Fruit fly (Drosophila melanogaster): ENCODE data around the gene Dhps.

Dhps gene

DNA sequence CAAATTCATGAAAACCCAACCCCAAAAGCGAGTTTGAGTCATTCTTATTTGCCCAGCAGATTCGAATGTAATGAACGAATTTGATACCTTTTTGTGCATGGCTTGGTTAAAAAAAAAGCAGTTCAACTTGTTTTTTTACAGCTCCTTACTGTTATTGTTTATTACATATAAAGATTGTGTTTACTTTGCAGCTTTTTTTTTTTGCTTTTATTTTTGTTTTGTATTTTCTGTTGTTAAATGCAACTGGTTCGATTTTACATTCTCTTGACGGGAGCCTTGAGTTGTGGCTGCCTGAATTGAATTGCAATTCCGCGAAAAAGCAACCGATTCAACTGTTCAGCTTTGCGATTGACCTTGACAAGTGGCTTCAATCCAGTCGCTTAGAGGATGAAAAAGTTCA, 43.5 kb upstream of the Dhps start (continued):
- TF ChIP-seq fd59A (GFP tag; optimal IDR thresholded peaks at IDR 0.05) = no peak
- no peak for TF ChIP-seq Sox15 (GFP tag; optimal IDR thresholded peaks at IDR 0.05)
- TF ChIP-seq achi (GFP tag; optimal IDR thresholded peaks at IDR 0.05) = no peak
- no peak for TF ChIP-seq Ets21C (GFP tag; optimal IDR thresholded peaks at IDR 0.05)
- TF ChIP-seq CG6792 (GFP tag; optimal IDR thresholded peaks at IDR 0.05) = no peak
- no peak for TF ChIP-seq fd85E (GFP tag; optimal IDR thresholded peaks at IDR 0.05)
- TF ChIP-seq topi (GFP tag; optimal IDR thresholded peaks at IDR 0.05) = no peak
- TF ChIP-seq CG11294 (GFP tag; IDR thresholded peaks at IDR 0.05) = no peak
- TF ChIP-seq Ets96B (tag; optimal IDR thresholded peaks at IDR 0.05) = no peak
- peak; percentile 9 for TF ChIP-seq CG10669 (GFP tag; optimal IDR thresholded peaks at IDR 0.05)
- TF ChIP-seq CG8632 (GFP tag; optimal IDR thresholded peaks at IDR 0.05) = peak; percentile 10
- no peak for TF ChIP-seq CG32006 (GFP tag; optimal IDR thresholded peaks at IDR 0.05)
- TF ChIP-seq Eip78C (GFP tag) = peak; percentile 18
- no peak for TF ChIP-seq CG11762 (GFP tag; optimal IDR thresholded peaks at IDR 0.05; ENCODE audit: insufficient read depth)

- TF ChIP-seq topi (GFP tag; optimal IDR thresholded peaks at IDR 0.05) (no peak), CG10669 (GFP tag; optimal IDR thresholded peaks at IDR 0.05) (no peak), Sox14 (GFP tag; optimal IDR thresholded peaks at IDR 0.05) (no peak), net (GFP tag; optimal IDR thresholded peaks at IDR 0.05) (no peak), CG11902 (GFP tag; optimal IDR thresholded peaks at IDR 0.05) (no peak), Ets21C (GFP tag; optimal IDR thresholded peaks at IDR 0.05) (no peak), CG9139 (GFP tag; optimal IDR thresholded peaks at IDR 0.05) (no peak), ss (GFP tag; optimal IDR thresholded peaks at IDR 0.05) (no peak), CG10631 (GFP tag; optimal IDR thresholded peaks at IDR 0.05) (no peak), Hr39 (GFP tag; optimal IDR thresholded peaks at IDR 0.05) (no peak), CG8119 (GFP tag; IDR thresholded peaks at IDR 0.05) (no peak), CG4318 (GFP tag; optimal IDR thresholded peaks at IDR 0.05) (no peak), CG11762 (GFP tag; optimal IDR thresholded peaks at IDR 0.05; ENCODE audit: insufficient read depth) (no peak)
Measured at dm6 chr3L:8155324-8155723, 42.7 kb upstream of the Dhps start.

- TF ChIP-seq Lpt (GFP tag; optimal IDR thresholded peaks at IDR 0.05) = no peak
- TF ChIP-seq CG10669 (GFP tag; optimal IDR thresholded peaks at IDR 0.05) = peak; percentile 16
- no peak for TF ChIP-seq Sox15 (GFP tag; optimal IDR thresholded peaks at IDR 0.05)
- peak; percentile 1 for TF ChIP-seq Ets96B (tag; optimal IDR thresholded peaks at IDR 0.05)
- peak; percentile 34 for TF ChIP-seq CG3032 (tag; optimal IDR thresholded peaks at IDR 0.05)
- peak; percentile 29 for TF ChIP-seq CG8632 (GFP tag; optimal IDR thresholded peaks at IDR 0.05)
- no peak for TF ChIP-seq Hr39 (GFP tag; optimal IDR thresholded peaks at IDR 0.05)
- peak; percentile 23 for TF ChIP-seq lz (GFP tag; optimal IDR thresholded peaks at IDR 0.05)
- TF ChIP-seq esn (GFP tag; optimal IDR thresholded peaks at IDR 0.05) = peak; percentile 21
- peak; percentile 11 for TF ChIP-seq cyc (GFP tag; optimal IDR thresholded peaks at IDR 0.05)
- TF ChIP-seq CG3919 (GFP tag; optimal IDR thresholded peaks at IDR 0.05) = peak; percentile 42
- TF ChIP-seq Eip78C (GFP tag) = peak; percentile 78
- TF ChIP-seq svp (GFP tag) = peak; percentile 75
- TF ChIP-seq CG9139 (GFP tag; optimal IDR thresholded peaks at IDR 0.05) = no peak
- peak; percentile 45 for TF ChIP-seq CG34406 (GFP tag; optimal IDR thresholded peaks at IDR 0.05)
- peak; percentile 28 for TF ChIP-seq acj6 (GFP tag; optimal IDR thresholded peaks at IDR 0.05)
- TF ChIP-seq CG31627 (GFP tag; optimal IDR thresholded peaks at IDR 0.05) = no peak
- no peak for TF ChIP-seq CG6808 (GFP tag; optimal IDR thresholded peaks at IDR 0.05)
- TF ChIP-seq Smox (GFP tag; optimal IDR thresholded peaks at IDR 0.05) = peak; percentile 12
- no peak for TF ChIP-seq CG7368 (GFP tag; optimal IDR thresholded peaks at IDR 0.05)
- TF ChIP-seq Eip93F (GFP tag; optimal IDR thresholded peaks at IDR 0.05) = no peak
- peak; percentile 15 for TF ChIP-seq Hr4 (GFP tag; optimal IDR thresholded peaks at IDR 0.05)
- no peak for TF ChIP-seq CG6792 (GFP tag; optimal IDR thresholded peaks at IDR 0.05)
- no peak for TF ChIP-seq CG6854 (GFP tag; optimal IDR thresholded peaks at IDR 0.05)
- peak; percentile 36 for TF ChIP-seq CG6276 (GFP tag; optimal IDR thresholded peaks at IDR 0.05)
- TF ChIP-seq OdsH (GFP tag; optimal IDR thresholded peaks at IDR 0.05) = peak; percentile 17
- TF ChIP-seq topi (GFP tag; optimal IDR thresholded peaks at IDR 0.05) = peak; percentile 22
- TF ChIP-seq CG8319 (GFP tag; optimal IDR thresholded peaks at IDR 0.05) = no peak
- peak in 1 of 2 experiments; percentile 22 for TF ChIP-seq ss (GFP tag; optimal IDR thresholded peaks at IDR 0.05)
- peak; percentile 29 for TF ChIP-seq Met (GFP tag; optimal IDR thresholded peaks at IDR 0.05)
- TF ChIP-seq fkh (GFP tag; optimal IDR thresholded peaks at IDR 0.05) = no peak
- TF ChIP-seq eg (GFP tag; IDR thresholded peaks at IDR 0.05) = peak; percentile 44; the same call in 1 of the 3 replicates
- TF ChIP-seq CG15336 (GFP tag; IDR thresholded peaks at IDR 0.05) = peak; percentile 41; the same call in 1 of the 2 replicates
- peak; percentile 22 for TF ChIP-seq CG32006 (GFP tag; optimal IDR thresholded peaks at IDR 0.05)
- no peak for TF ChIP-seq CG11762 (GFP tag; optimal IDR thresholded peaks at IDR 0.05; ENCODE audit: insufficient read depth)
- peak; percentile 15 for TF ChIP-seq net (GFP tag; optimal IDR thresholded peaks at IDR 0.05)
- peak; percentile 31 for TF ChIP-seq pdm3 (GFP tag; optimal IDR thresholded peaks at IDR 0.05)
Measured at dm6 chr3L:8156199-8156598, 41.8 kb upstream of the Dhps start.

Measured in whole organism, prepupa.